Worm (Caenorhabditis elegans): ENCODE measurements around the gene math-5.

Gene math-5

ce11 chrII:1893912-1894311 lies 11.3 kb upstream of the math-5 start, which contains the start of gene C16C4.1:
Gene C16C4.1 (plus strand): TSS chrII:1894212.
- TF ChIP-seq snpc-1.2 (GFP tag; IDR thresholded peaks at IDR 0.05) (no peak), nhr-41 (GFP tag; IDR thresholded peaks at IDR 0.05) (no peak), unc-39 (tag; optimal IDR thresholded peaks at IDR 0.05) (no peak), R02D3.7 (tag; optimal IDR thresholded peaks at IDR 0.05) (no peak), daf-16 (GFP tag; optimal IDR thresholded peaks at IDR 0.05) (no peak), daf-16 (tag; optimal IDR thresholded peaks at IDR 0.05) (no peak), dmd-6 (GFP tag; IDR thresholded peaks at IDR 0.05) (no peak), hmg-1.1 (GFP tag; IDR thresholded peaks at IDR 0.05) (no peak), lir-3 (tag; optimal IDR thresholded peaks at IDR 0.05) (no peak), gei-8 (GFP tag; optimal IDR thresholded peaks at IDR 0.05) (no peak), dve-1 (tag; optimal IDR thresholded peaks at IDR 0.05; ENCODE audit: insufficient read depth) (no peak), lin-29 (GFP tag; IDR thresholded peaks at IDR 0.05) (no peak), zip-2 (tag; optimal IDR thresholded peaks at IDR 0.05) (no peak), nhr-25 (tag; optimal IDR thresholded peaks at IDR 0.05; ENCODE audit: borderline replicate concordance, insufficient read depth) (no peak), nhr-10 (tag; optimal IDR thresholded peaks at IDR 0.05) (no peak), ceh-32 (tag; optimal IDR thresholded peaks at IDR 0.05; ENCODE audit: poor library complexity) (no peak), daf-8 (GFP tag; IDR thresholded peaks at IDR 0.05) (no peak)

ce11 chrII:1890682-1891081 lies 8.1 kb upstream of the math-5 start, which contains the start of gene math-9:
Gene math-9 (minus strand): TSS chrII:1890782.
- TF ChIP-seq mxl-2 (GFP tag; conservative IDR thresholded peaks at IDR 0.05), result no peak
- TF ChIP-seq ceh-28 (tag; optimal IDR thresholded peaks at IDR 0.05), result no peak
- no peak for TF ChIP-seq pha-4 (GFP tag; IDR thresholded peaks at IDR 0.05)
- no peak for TF ChIP-seq pha-4 (tag; optimal IDR thresholded peaks at IDR 0.05)
- no peak for TF ChIP-seq nhr-41 (GFP tag; IDR thresholded peaks at IDR 0.05)
- no peak for TF ChIP-seq Y5F2A.4 (GFP tag; optimal IDR thresholded peaks at IDR 0.05)
- no peak for TF ChIP-seq attf-4 (tag; optimal IDR thresholded peaks at IDR 0.05)
- no peak for TF ChIP-seq daf-12 (tag; optimal IDR thresholded peaks at IDR 0.05)
- no peak for TF ChIP-seq snpc-1.2 (GFP tag; IDR thresholded peaks at IDR 0.05)
- TF ChIP-seq dmd-6 (GFP tag; IDR thresholded peaks at IDR 0.05), result no peak
- TF ChIP-seq rbr-2 (tag; optimal IDR thresholded peaks at IDR 0.05), result no peak
- no peak for TF ChIP-seq Y48G9A.11 (GFP tag; IDR thresholded peaks at IDR 0.05)
- no peak for TF ChIP-seq ZK546.5 (tag; optimal IDR thresholded peaks at IDR 0.05)
- no peak for TF ChIP-seq nhr-111 (GFP tag; optimal IDR thresholded peaks at IDR 0.05)
- no peak for TF ChIP-seq nhr-28 (tag; optimal IDR thresholded peaks at IDR 0.05)
- TF ChIP-seq ctbp-1 (GFP tag; IDR thresholded peaks at IDR 0.05), result no peak
- TF ChIP-seq zfp-2 (tag; optimal IDR thresholded peaks at IDR 0.05), result no peak
- TF ChIP-seq nhr-42 (GFP tag; IDR thresholded peaks at IDR 0.05), result no peak
- TF ChIP-seq mdl-1 (tag; optimal IDR thresholded peaks at IDR 0.05), result no peak
- TF ChIP-seq lin-29 (GFP tag; IDR thresholded peaks at IDR 0.05), result no peak
- TF ChIP-seq lim-7 (GFP tag; IDR thresholded peaks at IDR 0.05), result no peak

- TF ChIP-seq ceh-82 (tag; optimal IDR thresholded peaks at IDR 0.05) (no peak), lin-13 (GFP tag; optimal IDR thresholded peaks at IDR 0.05) (no peak), ceh-20 (GFP tag; IDR thresholded peaks at IDR 0.05) (no peak), mxl-3 (GFP tag; optimal IDR thresholded peaks at IDR 0.05) (no peak), ztf-11 (tag; optimal IDR thresholded peaks at IDR 0.05) (no peak), spr-1 (tag; optimal IDR thresholded peaks at IDR 0.05) (no peak), aha-1 (tag) (no peak), hif-1 (tag; optimal IDR thresholded peaks at IDR 0.05) (no peak), nhr-237 (tag; optimal IDR thresholded peaks at IDR 0.05) (no peak), D1046.2 (GFP tag; IDR thresholded peaks at IDR 0.05) (no peak), nhr-42 (GFP tag; IDR thresholded peaks at IDR 0.05) (no peak)
Measured at ce11 chrII:1889071-1889470, 6.5 kb upstream of the math-5 start, which contains the start of gene math-8. Gene math-8 (minus strand): TSS chrII:1889171.
